Worm (Caenorhabditis elegans) whole organism, dauer: ENCODE data around the gene srh-181.

ENCODE experiments used
- unc-62 ChIP-seq: sonication (generic microtip); optimal IDR thresholded peaks from 2 replicates; lab custom pipeline; 2017; ENCODE audit warnings: missing biosample characterization, missing genetic modification reagents, missing genetic modification characterization

srh-181 gene

DNA sequence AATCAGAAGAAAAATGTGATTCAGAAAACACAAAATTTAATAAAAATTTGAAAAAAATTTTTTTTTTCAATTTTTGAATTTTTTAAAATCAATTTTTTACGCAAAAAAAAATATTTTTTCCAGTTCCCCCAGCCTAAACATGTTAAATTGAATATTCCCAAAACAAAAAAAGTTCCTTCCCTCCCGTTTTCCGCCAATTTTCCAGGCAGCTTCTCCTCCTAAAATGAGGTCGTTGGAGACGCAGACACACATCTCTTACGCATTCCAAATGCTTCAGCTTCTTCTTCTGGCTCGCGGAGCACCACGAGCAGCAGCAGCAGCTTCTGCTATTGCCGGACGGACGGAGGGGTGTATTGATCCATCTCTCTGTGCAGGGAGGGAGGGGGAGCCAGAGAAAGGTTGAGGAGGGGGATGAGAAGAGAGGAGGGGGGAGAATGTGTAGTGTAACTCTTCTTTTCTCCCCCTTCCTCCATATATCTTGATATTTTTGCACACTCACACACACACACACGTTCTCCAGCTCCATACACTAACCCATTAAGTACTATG, 16.0 kb downstream of the srh-181 start:
- no peak for TF ChIP-seq unc-62 (GFP tag; lab: Kevin White, UChicago)

DNA sequence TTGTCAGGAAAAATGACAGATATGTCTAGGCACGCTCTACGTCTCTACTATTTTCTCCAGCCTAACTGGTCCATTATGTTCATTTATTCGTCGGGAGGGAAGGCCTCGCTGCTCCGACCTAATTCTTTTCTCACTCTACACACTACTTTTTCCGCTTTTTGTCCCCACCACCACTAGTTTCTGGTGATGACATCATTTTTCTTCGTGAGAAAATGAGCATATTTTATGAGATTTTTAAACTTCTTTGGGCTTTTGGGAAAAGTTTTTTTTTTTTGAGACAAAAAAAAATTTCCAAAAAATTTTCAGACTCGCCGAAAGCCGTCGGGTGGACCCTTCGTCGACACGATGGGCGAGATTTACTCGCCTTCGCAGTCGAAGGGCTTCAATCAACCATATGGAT, 17.6 kb downstream of the srh-181 start, which contains the start of gene slo-1:
Gene slo-1, plus strand, starts transcription at position 301 of the 400 bp plus-strand sequence.
- no peak for TF ChIP-seq unc-62 (GFP tag; lab: Kevin White, UChicago)

DNA sequence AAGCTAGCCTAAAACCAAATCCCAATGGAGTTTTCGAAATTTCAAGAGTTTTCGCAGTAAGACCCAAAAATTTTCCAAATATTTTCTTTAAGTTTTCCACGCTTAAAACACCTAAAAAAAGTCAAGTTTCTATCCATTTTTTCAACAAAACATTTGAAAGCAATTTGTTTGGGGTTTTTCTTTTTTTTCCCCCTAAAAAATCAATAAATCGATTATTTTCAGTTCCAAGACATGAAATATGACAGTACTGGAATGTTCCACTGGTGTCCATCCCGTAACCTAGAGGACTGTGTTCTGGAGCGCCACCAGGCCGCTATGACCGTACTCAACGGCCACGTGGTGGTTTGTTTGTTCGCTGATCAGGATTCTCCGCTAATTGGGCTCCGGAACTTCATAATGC, 30.3 kb downstream of the srh-181 start:
- TF ChIP-seq unc-62 (GFP tag; lab: Kevin White, UChicago): no peak

DNA sequence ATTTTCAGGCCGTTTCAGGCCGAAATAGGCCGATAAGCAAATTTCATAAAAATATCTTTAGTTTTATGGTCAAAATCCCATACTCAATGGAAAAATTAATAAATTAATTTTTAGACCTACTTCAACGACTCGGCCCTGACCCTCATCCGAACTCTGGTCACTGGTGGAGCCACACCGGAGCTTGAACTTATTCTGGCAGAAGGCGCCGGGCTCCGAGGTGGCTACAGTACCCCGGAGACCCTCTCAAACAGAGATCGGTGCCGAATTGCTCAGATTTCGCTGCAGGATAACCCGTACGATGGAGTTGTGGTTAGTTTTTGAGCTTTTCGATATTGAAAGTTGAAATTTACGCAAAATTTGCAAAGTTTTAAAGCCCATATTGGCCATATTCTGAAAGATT, 32.4 kb downstream of the srh-181 start:
- no peak for TF ChIP-seq unc-62 (GFP tag; lab: Kevin White, UChicago)

DNA sequence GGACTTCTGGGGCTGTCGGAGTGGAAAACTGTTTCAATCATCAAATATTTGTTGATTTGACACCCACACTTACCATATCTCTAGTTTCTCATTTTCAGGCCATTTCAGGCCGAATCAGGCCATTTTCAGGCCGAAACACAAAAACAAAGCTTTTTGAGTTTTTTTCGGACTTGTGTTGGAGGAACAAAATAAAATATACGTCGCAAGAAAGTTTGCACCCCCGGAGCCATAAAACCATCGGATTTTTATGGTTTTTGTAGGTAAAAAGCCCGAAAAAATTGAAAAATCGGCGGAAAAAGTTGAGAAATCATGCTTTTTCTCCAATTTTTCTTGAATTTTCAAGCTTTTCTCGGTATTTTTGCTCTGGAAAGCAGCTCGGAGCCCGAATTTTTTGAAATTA, 34.2 kb downstream of the srh-181 start, which contains the start of gene Y51A2D.1:
Gene Y51A2D.1, plus strand, starts transcription at position 301 of the 400 bp plus-strand sequence.
- TF ChIP-seq unc-62 (GFP tag; lab: Kevin White, UChicago): no peak

DNA sequence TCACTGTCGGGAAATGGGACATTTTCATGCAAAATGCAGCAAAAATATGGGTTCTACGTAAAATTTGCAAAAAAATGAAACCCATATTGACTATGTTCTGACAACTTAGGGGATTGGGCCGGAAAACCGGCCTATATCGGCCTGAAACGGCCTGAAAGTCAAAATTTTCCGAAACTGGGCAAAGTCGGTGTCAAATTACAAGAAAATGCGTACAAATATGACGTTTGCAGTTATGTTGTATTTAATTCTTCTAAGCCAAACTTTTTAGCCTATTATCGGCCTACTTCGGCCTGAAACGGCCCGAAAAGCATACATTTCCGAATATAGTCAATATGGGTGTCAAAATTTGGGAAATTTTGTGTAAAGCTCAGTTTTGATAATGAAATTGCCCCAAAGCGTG, 37.5 kb downstream of the srh-181 start:
- TF ChIP-seq unc-62 (GFP tag; lab: Kevin White, UChicago): no peak

DNA sequence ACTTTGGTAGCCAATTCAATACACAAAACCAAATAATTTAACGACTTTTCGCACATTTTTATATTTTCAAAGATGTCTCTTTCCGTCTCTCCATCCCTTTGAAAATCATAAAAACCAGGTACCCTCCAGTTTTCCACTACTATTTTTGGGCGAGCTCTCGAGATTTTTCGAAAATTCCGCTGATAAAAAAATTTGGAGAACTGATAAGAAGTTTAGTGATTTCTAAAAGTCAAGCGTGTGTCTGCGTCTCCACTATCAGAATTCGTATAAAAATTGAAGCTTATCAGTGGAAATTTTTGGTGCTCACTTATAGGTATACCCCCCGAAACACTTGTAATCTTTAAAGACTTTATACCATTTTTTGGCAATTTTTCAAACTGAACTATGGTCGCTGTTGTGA, 42.2 kb downstream of the srh-181 start, which contains the start of gene hmit-1.1:
Gene hmit-1.1, plus strand, starts transcription at position 294 of the 400 bp plus-strand sequence.
- TF ChIP-seq unc-62 (GFP tag; lab: Kevin White, UChicago): no peak

DNA sequence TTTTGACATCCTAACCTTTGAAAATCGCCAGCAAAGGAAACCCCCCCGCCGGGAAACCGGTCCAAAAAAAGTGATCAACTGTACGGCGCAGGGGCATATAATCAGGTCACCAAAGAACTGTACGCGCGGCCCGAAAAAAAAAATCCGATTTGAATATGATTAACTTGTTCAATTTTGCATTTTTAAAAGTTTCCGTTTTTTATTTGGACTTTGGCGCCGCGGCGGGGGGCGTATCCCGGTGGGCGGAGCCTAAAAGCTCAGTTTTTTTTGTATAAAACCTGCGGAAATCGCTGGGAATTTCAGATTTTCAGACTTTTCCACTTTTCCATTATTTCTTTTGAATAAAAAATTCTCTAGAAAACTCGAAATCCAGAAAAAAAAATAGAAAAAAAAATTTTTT, 50.1 kb downstream of the srh-181 start, which contains the start of gene hmit-1.2:
Gene hmit-1.2, plus strand, starts transcription at position 301 of the 400 bp plus-strand sequence.
- no peak for TF ChIP-seq unc-62 (GFP tag; lab: Kevin White, UChicago)
